Fruit fly (Drosophila melanogaster) whole organism, embryonic: ENCODE measurements around the gene Arp8.
A peak's percentile ranks its signal among the peaks of the same experiment; 100 is the strongest.

Experiments used
- CG10274 ChIP-seq: fragments of 200-800 bp; sonication (Bioruptor generic); optimal IDR thresholded peaks from 3 replicates; lab custom pipeline; 2017; ENCODE audit warnings: missing biosample characterization, mild to moderate bottlenecking, missing genetic modification characterization
- CG11695 ChIP-seq: fragments of 200-800 bp; sonication (Bioruptor generic); IDR thresholded peaks from 3 replicates; pipeline ENCODE4 v1.3.6; 2022; ENCODE audit warnings: missing biosample characterization, missing genetic modification characterization
- CG13287 ChIP-seq: fragments of 200-800 bp; sonication (Bioruptor generic); IDR thresholded peaks from 2 replicates; pipeline ENCODE4 v1.3.6; 2022; ENCODE audit warnings: missing biosample characterization, missing genetic modification characterization; ENCODE audit not compliant: partially characterized antibody
- CG13775 ChIP-seq: fragments of 200-800 bp; sonication (Bioruptor generic); optimal IDR thresholded peaks from 3 replicates; lab custom pipeline; 2017; ENCODE audit warnings: missing biosample characterization, mild to moderate bottlenecking, missing genetic modification characterization
- CG14965 ChIP-seq: fragments of 200-800 bp; sonication (Bioruptor generic); optimal IDR thresholded peaks from 2 replicates; lab custom pipeline; 2016; ENCODE audit warnings: missing biosample characterization, missing genetic modification characterization, borderline replicate concordance
- CG16815 ChIP-seq: fragments of 200-800 bp; sonication (Bioruptor generic); optimal IDR thresholded peaks from 3 replicates; lab custom pipeline; 2017; ENCODE audit warnings: missing biosample characterization, mild to moderate bottlenecking, missing genetic modification characterization
- CG2120 ChIP-seq: fragments of 200-800 bp; sonication (Bioruptor generic); optimal IDR thresholded peaks from 3 replicates; lab custom pipeline; 2016; ENCODE audit warnings: missing biosample characterization, missing genetic modification characterization
- CG3163 ChIP-seq: fragments of 200-800 bp; sonication (Bioruptor generic); optimal IDR thresholded peaks from 3 replicates; lab custom pipeline; 2016; ENCODE audit warnings: missing biosample characterization, missing genetic modification characterization
- CG32767 ChIP-seq: fragments of 200-800 bp; sonication (Bioruptor generic); IDR thresholded peaks from 2 replicates; pipeline ENCODE4 v1.3.6; 2022; ENCODE audit warnings: missing biosample characterization, missing genetic modification characterization
- CG32772 ChIP-seq: fragments of 200-800 bp; sonication (Bioruptor generic); IDR thresholded peaks from 2 replicates; pipeline ENCODE4 v1.3.6; 2022; ENCODE audit warnings: missing biosample characterization, missing genetic modification characterization
- CG42726 ChIP-seq: fragments of 200-800 bp; sonication (Bioruptor generic); IDR thresholded peaks from 2 replicates; pipeline ENCODE4 v1.3.6; 2022; ENCODE audit warnings: missing biosample characterization, missing genetic modification characterization; ENCODE audit not compliant: partially characterized antibody
- CG4404 ChIP-seq: fragments of 200-800 bp; sonication (Bioruptor generic); IDR thresholded peaks from 2 replicates; pipeline ENCODE4 v1.3.6; 2022; ENCODE audit warnings: missing biosample characterization, missing genetic modification characterization
- CG5953 ChIP-seq: fragments of 200-800 bp; sonication (Bioruptor generic); IDR thresholded peaks from 2 replicates; pipeline ENCODE4 v1.3.6; 2022; ENCODE audit warnings: missing biosample characterization, missing genetic modification characterization
- CG6175 ChIP-seq: fragments of 200-800 bp; sonication (Bioruptor generic); IDR thresholded peaks from 3 replicates; pipeline ENCODE4 v1.3.6; 2022; ENCODE audit warnings: missing biosample characterization, missing genetic modification characterization
- CG6254 ChIP-seq: fragments of 200-800 bp; sonication (Bioruptor generic); optimal IDR thresholded peaks from 3 replicates; lab custom pipeline; 2017; ENCODE audit warnings: mild to moderate bottlenecking, missing biosample characterization, missing genetic modification reagents, missing genetic modification characterization
- CG6654 ChIP-seq: fragments of 200-800 bp; sonication (Bioruptor generic); optimal IDR thresholded peaks from 2 replicates; lab custom pipeline; 2017; ENCODE audit warnings: missing biosample characterization, mild to moderate bottlenecking, missing genetic modification characterization
- Dad ChIP-seq: fragments of 200-800 bp; sonication (Bioruptor generic); optimal IDR thresholded peaks from 3 replicates; lab custom pipeline; 2016; ENCODE audit warnings: missing biosample characterization, missing genetic modification characterization
- Fer1 ChIP-seq: fragments of 200-800 bp; sonication (Bioruptor generic); optimal IDR thresholded peaks from 2 replicates; lab custom pipeline; 2017; ENCODE audit warnings: missing biosample characterization, mild to moderate bottlenecking, missing genetic modification characterization
- H2.0 ChIP-seq: fragments of 200-800 bp; sonication (Bioruptor generic); IDR thresholded peaks from 2 replicates; pipeline ENCODE4 v1.3.6; 2022; ENCODE audit warnings: missing biosample characterization, missing genetic modification characterization
- Lim3 ChIP-seq: fragments of 200-800 bp; sonication (Bioruptor generic); IDR thresholded peaks from 2 replicates; pipeline ENCODE4 v1.3.6; 2022; ENCODE audit warnings: missing biosample characterization, missing genetic modification characterization
- Mes4 ChIP-seq: fragments of 200-800 bp; sonication (Bioruptor generic); optimal IDR thresholded peaks from 2 replicates; lab custom pipeline; 2016; ENCODE audit warnings: missing biosample characterization, missing genetic modification characterization
- Mrtf ChIP-seq: fragments of 200-800 bp; sonication (Bioruptor generic); IDR thresholded peaks from 3 replicates; pipeline ENCODE4 v1.3.6; 2022; ENCODE audit warnings: missing biosample characterization, missing genetic modification characterization
- NC2α ChIP-seq: fragments of 200-800 bp; sonication (Bioruptor generic); optimal IDR thresholded peaks from 2 replicates; lab custom pipeline; 2016; ENCODE audit warnings: missing biosample characterization, missing genetic modification characterization
- NC2β ChIP-seq: fragments of 200-800 bp; sonication (Bioruptor generic); optimal IDR thresholded peaks from 2 replicates; lab custom pipeline; 2016; ENCODE audit warnings: missing biosample characterization, missing genetic modification characterization
- Oaz ChIP-seq: fragments of 200-800 bp; sonication (Bioruptor generic); IDR thresholded peaks from 2 replicates; pipeline ENCODE4 v1.3.6; 2022; ENCODE audit warnings: missing biosample characterization, missing genetic modification characterization
- Opbp ChIP-seq: fragments of 200-800 bp; sonication (Bioruptor generic); IDR thresholded peaks from 3 replicates; pipeline ENCODE4 v1.3.6; 2022; ENCODE audit warnings: missing biosample characterization, missing genetic modification characterization; ENCODE audit not compliant: partially characterized antibody
- PHDP ChIP-seq: fragments of 200-800 bp; sonication (Bioruptor generic); optimal IDR thresholded peaks from 3 replicates; lab custom pipeline; 2018; ENCODE audit warnings: missing biosample characterization, mild to moderate bottlenecking, missing genetic modification characterization, moderate library complexity
- Sry-β ChIP-seq: fragments of 200-800 bp; sonication (Bioruptor generic); optimal IDR thresholded peaks from 2 replicates; lab custom pipeline; 2018; ENCODE audit warnings: missing biosample characterization, mild to moderate bottlenecking, missing genetic modification characterization, moderate library complexity
- bab2 ChIP-seq: fragments of 200-800 bp; sonication (Bioruptor generic); optimal IDR thresholded peaks from 2 replicates; lab custom pipeline; 2016; ENCODE audit warnings: missing biosample characterization, missing genetic modification characterization
- ci ChIP-seq: fragments of 200-800 bp; sonication (Bioruptor generic); IDR thresholded peaks from 3 replicates; pipeline ENCODE4 v1.3.6; 2022; ENCODE audit warnings: missing biosample characterization, missing genetic modification characterization
- crp ChIP-seq, 2 experiments: fragments of 200-800 bp; sonication (Bioruptor generic); optimal IDR thresholded peaks; 2 replicates in 1 of 2; 3 replicates in 1 of 2; lab custom pipeline; 2017; ENCODE audit warnings: missing biosample characterization in 2 of 2, missing genetic modification characterization in 2 of 2, mild to moderate bottlenecking in 1 of 2, moderate library complexity in 1 of 2
- da ChIP-seq: fragments of 200-800 bp; sonication (Bioruptor generic); optimal IDR thresholded peaks from 2 replicates; lab custom pipeline; 2016; ENCODE audit warnings: missing biosample characterization, missing genetic modification characterization
- danr ChIP-seq: fragments of 200-800 bp; sonication (Bioruptor generic); IDR thresholded peaks from 2 replicates; pipeline ENCODE4 v1.3.6; 2022; ENCODE audit warnings: missing biosample characterization, missing genetic modification characterization
- disco-r ChIP-seq: fragments of 200-800 bp; sonication (Bioruptor generic); optimal IDR thresholded peaks from 2 replicates; lab custom pipeline; 2016; ENCODE audit warnings: missing biosample characterization, missing genetic modification characterization
- fu2 ChIP-seq: fragments of 200-800 bp; sonication (Bioruptor generic); optimal IDR thresholded peaks from 2 replicates; lab custom pipeline; 2016; ENCODE audit warnings: missing biosample characterization, missing genetic modification characterization
- grn ChIP-seq: fragments of 200-800 bp; sonication (Bioruptor generic); optimal IDR thresholded peaks from 3 replicates; lab custom pipeline; 2017; ENCODE audit warnings: missing biosample characterization, missing genetic modification characterization
- gsb ChIP-seq: fragments of 200-800 bp; sonication (Bioruptor generic); IDR thresholded peaks from 2 replicates; pipeline ENCODE4 v1.3.6; 2022; ENCODE audit warnings: missing biosample characterization, missing genetic modification characterization
- gsb-n ChIP-seq: fragments of 200-800 bp; sonication (Bioruptor generic); optimal IDR thresholded peaks from 3 replicates; lab custom pipeline; 2018; ENCODE audit warnings: missing biosample characterization, mild to moderate bottlenecking, missing genetic modification characterization
- lola ChIP-seq, 3 experiments: fragments of >200 bp in 2 of 3; fragments of 200-800 bp in 1 of 3; sonication (Bioruptor generic) in 1 of 3; optimal IDR thresholded peaks; 2 replicates each; lab custom pipeline; 2017 to 2019; ENCODE audit warnings: missing biosample characterization in 3 of 3, missing genetic modification characterization in 3 of 3, mild to moderate bottlenecking in 1 of 3, moderate library complexity in 1 of 3
- lov ChIP-seq, 2 experiments: fragments of 200-800 bp in 1 of 2; fragments of >200 bp in 1 of 2; sonication (Bioruptor generic) in 1 of 2; IDR thresholded peaks in 1 of 2; optimal IDR thresholded peaks in 1 of 2; 2 replicates in 1 of 2; 3 replicates in 1 of 2; pipeline versions ENCODE4 v1.3.6 to Lab custom; 2017 to 2022; ENCODE audit warnings: missing biosample characterization in 1 of 2, missing genetic modification characterization in 1 of 2
- otp ChIP-seq: fragments of 200-800 bp; sonication (Bioruptor generic); IDR thresholded peaks from 3 replicates; pipeline ENCODE4, ENCODE4 v1.3.6; 2022; ENCODE audit warnings: missing biosample characterization, missing genetic modification characterization
- phol ChIP-seq: fragments of 200-800 bp; sonication (Bioruptor generic); optimal IDR thresholded peaks from 3 replicates; lab custom pipeline; 2018; ENCODE audit warnings: missing biosample characterization, mild to moderate bottlenecking, missing genetic modification characterization, moderate library complexity
- pita ChIP-seq: fragments of 200-800 bp; sonication (Bioruptor generic); optimal IDR thresholded peaks from 2 replicates; lab custom pipeline; 2017; ENCODE audit warnings: missing biosample characterization, mild to moderate bottlenecking, missing genetic modification characterization
- psq ChIP-seq: fragments of 200-800 bp; sonication (Bioruptor generic); optimal IDR thresholded peaks from 2 replicates; lab custom pipeline; 2017; ENCODE audit warnings: missing biosample characterization, missing genetic modification characterization
- row ChIP-seq: fragments of 200-800 bp; sonication (Bioruptor generic); IDR thresholded peaks from 3 replicates; pipeline ENCODE4 v1.3.6; 2022; ENCODE audit warnings: missing biosample characterization, missing genetic modification characterization
- sens ChIP-seq: fragments of 200-800 bp; sonication (Bioruptor generic); peaks from one replicate; lab custom pipeline; 2016; ENCODE audit warnings: missing biosample characterization, missing genetic modification characterization
- sima ChIP-seq: fragments of 200-800 bp; sonication (Bioruptor generic); optimal IDR thresholded peaks from 2 replicates; lab custom pipeline; 2016; ENCODE audit warnings: missing biosample characterization, missing genetic modification characterization
- trem ChIP-seq: fragments of 200-800 bp; optimal IDR thresholded peaks from 3 replicates; lab custom pipeline; 2019; ENCODE audit warnings: missing biosample characterization, mild to moderate bottlenecking, missing genetic modification characterization, moderate library complexity
- wek ChIP-seq: fragments of 200-800 bp; sonication (Bioruptor generic); optimal IDR thresholded peaks from 3 replicates; lab custom pipeline; 2018; ENCODE audit warnings: missing biosample characterization, mild to moderate bottlenecking, missing genetic modification characterization, moderate library complexity
- zf30C ChIP-seq: fragments of 200-800 bp; sonication (Bioruptor generic); optimal IDR thresholded peaks from 3 replicates; lab custom pipeline; 2018; ENCODE audit warnings: missing biosample characterization, mild to moderate bottlenecking, missing genetic modification characterization
- zfh2 ChIP-seq: fragments of 200-800 bp; sonication (Bioruptor generic); optimal IDR thresholded peaks from 2 replicates; lab custom pipeline; 2016; ENCODE audit warnings: missing biosample characterization, missing genetic modification characterization

The Arp8 gene

dm6 chrX:17850179-17850578 lies 10.4 kb downstream of the Arp8 start, which contains the start of the genes CG15814 and Spt7 (continued):
- no peak for TF ChIP-seq H2.0
- TF ChIP-seq CG6175 (GFP tag; lab: Robert Waterston, UW) = no peak
- peak; percentile 45; the same call in 1 of the 3 replicates for TF ChIP-seq row (GFP tag; lab: Robert Waterston, UW)
- TF ChIP-seq otp = no peak
- TF ChIP-seq zf30C (GFP tag; lab: Kevin White, UChicago) = no peak
- TF ChIP-seq trem (tag; lab: Kevin White, UChicago) = peak; percentile 81
- peak; percentile 81 for TF ChIP-seq sens
- no peak for TF ChIP-seq Oaz (GFP tag; lab: Robert Waterston, UW)
- peak; percentile 49 for TF ChIP-seq phol (tag; lab: Kevin White, UChicago)
- no peak for TF ChIP-seq CG6654 (GFP tag; lab: Kevin White, UChicago)
- no peak for TF ChIP-seq sima (GFP tag; lab: Kevin White, UChicago)
- TF ChIP-seq Sry-β (GFP tag; lab: Kevin White, UChicago) = no peak
- TF ChIP-seq bab2 (GFP tag; lab: Kevin White, UChicago) = peak; percentile 44
- no peak for TF ChIP-seq CG32772 (GFP tag; lab: Robert Waterston, UW)
- no peak for TF ChIP-seq CG14965 (GFP tag; lab: Kevin White, UChicago)
- no peak for TF ChIP-seq Lim3 (GFP tag; lab: Robert Waterston, UW)
- TF ChIP-seq CG4404 (GFP tag; lab: Robert Waterston, UW) = no peak
- TF ChIP-seq danr = no peak
- no peak for TF ChIP-seq Mrtf (GFP tag; lab: Robert Waterston, UW)
- no peak for TF ChIP-seq CG16815 (GFP tag; lab: Kevin White, UChicago)
- TF ChIP-seq lola (GFP tag; optimal IDR thresholded peaks at IDR 0.05; lab: Kevin White, UChicago) = no peak
- peak; percentile 32 for TF ChIP-seq grn (GFP tag; lab: Kevin White, UChicago)
- no peak for TF ChIP-seq CG10274 (GFP tag; lab: Kevin White, UChicago)
- TF ChIP-seq CG13287 (GFP tag; lab: Robert Waterston, UW) = peak; percentile 88
- TF ChIP-seq Dad = peak; percentile 11
- TF ChIP-seq lov (optimal IDR thresholded peaks at IDR 0.05; lab: Kevin White, UChicago) = no peak
- no peak for TF ChIP-seq lov (GFP tag; IDR thresholded peaks at IDR 0.05; lab: Robert Waterston, UW)
- TF ChIP-seq psq (GFP tag; lab: Kevin White, UChicago) = no peak
- peak; percentile 84 for TF ChIP-seq Opbp (GFP tag; lab: Robert Waterston, UW)
- TF ChIP-seq CG6254 (GFP tag; lab: Kevin White, UChicago) = no peak
- no peak for TF ChIP-seq CG5953 (GFP tag; lab: Robert Waterston, UW)
- peak; percentile 9 for TF ChIP-seq zfh2 (GFP tag; lab: Kevin White, UChicago)
- peak; percentile 40 for TF ChIP-seq NC2β
- no peak for TF ChIP-seq gsb (GFP tag; lab: Robert Waterston, UW)
- TF ChIP-seq fu2 (GFP tag; lab: Kevin White, UChicago) = peak; percentile 5
- TF ChIP-seq CG42726 (GFP tag; lab: Robert Waterston, UW) = peak; percentile 97
- TF ChIP-seq wek (GFP tag; lab: Kevin White, UChicago) = peak; percentile 35
- no peak for TF ChIP-seq CG32767 (GFP tag; lab: Robert Waterston, UW)
- TF ChIP-seq Mes4 (GFP tag; lab: Kevin White, UChicago) = no peak
- TF ChIP-seq disco-r (GFP tag; lab: Kevin White, UChicago) = no peak
- no peak for TF ChIP-seq da
- peak; percentile 47 for TF ChIP-seq CG2120
- TF ChIP-seq crp (GFP tag; optimal IDR thresholded peaks at IDR 0.05; lab: Kevin White, UChicago) = peak; percentile 70 to 95
- TF ChIP-seq CG11695 (GFP tag; lab: Robert Waterston, UW) = no peak
- TF ChIP-seq pita (GFP tag; lab: Kevin White, UChicago) = no peak
- no peak for TF ChIP-seq gsb-n (tag; lab: Kevin White, UChicago)
- TF ChIP-seq CG3163 (GFP tag; lab: Kevin White, UChicago) = peak; percentile 37
- peak; percentile 17 for TF ChIP-seq CG13775 (GFP tag; lab: Kevin White, UChicago)
- peak; percentile 33 for TF ChIP-seq PHDP (tag; lab: Kevin White, UChicago)
- TF ChIP-seq ci (GFP tag; lab: Robert Waterston, UW) = peak; percentile 26; the same call in 1 of the 3 replicates
- no peak for TF ChIP-seq NC2α (GFP tag; lab: Kevin White, UChicago)
- peak; percentile 66 for TF ChIP-seq Fer1 (GFP tag; lab: Kevin White, UChicago)
